Fruit fly (Drosophila melanogaster): ENCODE results near the gene mRpL22.

mRpL22 gene

dm6 chrX:16811213-16811749 lies 27.5 kb downstream of the mRpL22 start, which contains the start of gene CG4829 (continued):
- TF ChIP-seq p53 (GFP tag; optimal IDR thresholded peaks at IDR 0.05) (peak; percentile 10), CG17361 (GFP tag; IDR thresholded peaks at IDR 0.05) (peak; percentile 87), CG30020 (tag; optimal IDR thresholded peaks at IDR 0.05) (peak; percentile 33), CG10147 (GFP tag; optimal IDR thresholded peaks at IDR 0.05) (peak; percentile 84), hbn (GFP tag; IDR thresholded peaks at IDR 0.05; ENCODE audit: partially characterized antibody) (no peak), Bdp1 (GFP tag; optimal IDR thresholded peaks at IDR 0.05) (peak; percentile 65), cad (GFP tag; optimal IDR thresholded peaks at IDR 0.05) (no peak), CG4707 (GFP tag; optimal IDR thresholded peaks at IDR 0.05) (peak; percentile 74), CG15696 (tag; optimal IDR thresholded peaks at IDR 0.05) (peak; percentile 73), CG6254 (GFP tag; optimal IDR thresholded peaks at IDR 0.05) (peak; percentile 80), CG9609 (GFP tag; optimal IDR thresholded peaks at IDR 0.05) (peak; percentile 81), vnd (GFP tag; IDR thresholded peaks at IDR 0.05; ENCODE audit: partially characterized antibody) (no peak), Scr (GFP tag; IDR thresholded peaks at IDR 0.05; ENCODE audit: partially characterized antibody) (no peak), gcm2 (GFP tag; optimal IDR thresholded peaks at IDR 0.05) (peak; percentile 67), CG11695 (GFP tag; IDR thresholded peaks at IDR 0.05) (peak; percentile 95), CG3065 (GFP tag; optimal IDR thresholded peaks at IDR 0.05) (peak; percentile 29), gsb-n (tag; optimal IDR thresholded peaks at IDR 0.05) (peak; percentile 79), ftz-f1 (GFP tag; optimal IDR thresholded peaks at IDR 0.05) (no peak), Sry-β (GFP tag; optimal IDR thresholded peaks at IDR 0.05) (peak; percentile 6), CG9797 (GFP tag; optimal IDR thresholded peaks at IDR 0.05) (no peak), CG14050 (GFP tag; IDR thresholded peaks at IDR 0.05) (peak; percentile 85), dimm (GFP tag; IDR thresholded peaks at IDR 0.05) (peak; percentile 48; the same call in 1 of the 2 replicates), CG8359 (GFP tag; optimal IDR thresholded peaks at IDR 0.05; ENCODE audit: borderline replicate concordance) (peak; percentile 69), Mad (GFP tag; optimal IDR thresholded peaks at IDR 0.05) (peak; percentile 77), seq (GFP tag; IDR thresholded peaks at IDR 0.05) (peak; percentile 85), nerfin-2 (GFP tag; IDR thresholded peaks at IDR 0.05; ENCODE audit: partially characterized antibody) (no peak), gsb (GFP tag; IDR thresholded peaks at IDR 0.05) (peak; percentile 77), CG11456 (GFP tag; IDR thresholded peaks at IDR 0.05) (peak; percentile 89), org-1 (GFP tag; optimal IDR thresholded peaks at IDR 0.05) (peak; percentile 88), CG4424 (GFP tag; optimal IDR thresholded peaks at IDR 0.05) (peak; percentile 89), Hmr (GFP tag; optimal IDR thresholded peaks at IDR 0.05) (peak; percentile 83), Tbp (GFP tag; optimal IDR thresholded peaks at IDR 0.05) (no peak), CG8765 (GFP tag; IDR thresholded peaks at IDR 0.05) (0 out of 2 replicates have a peak, but pooled peaks have one; percentile 10), ranshi (GFP tag; IDR thresholded peaks at IDR 0.05) (peak; percentile 90), CG1647 (GFP tag; optimal IDR thresholded peaks at IDR 0.05) (peak; percentile 86), crp (GFP tag; optimal IDR thresholded peaks at IDR 0.05) (peak in 1 of 2 experiments; percentile 38), CG16779 (GFP tag; IDR thresholded peaks at IDR 0.05) (0 out of 2 replicates have a peak, but pooled peaks have one; percentile 49), klu (GFP tag; IDR thresholded peaks at IDR 0.05) (peak; percentile 79), CG11696 (GFP tag; IDR thresholded peaks at IDR 0.05) (peak; percentile 79), Hmx (GFP tag; optimal IDR thresholded peaks at IDR 0.05) (peak; percentile 1), Eip74EF (GFP tag; optimal IDR thresholded peaks at IDR 0.05) (peak in 1 of 2 experiments; percentile 85), vvl (GFP tag; IDR thresholded peaks at IDR 0.05) (peak; percentile 94), HmgD (GFP tag; optimal IDR thresholded peaks at IDR 0.05) (peak; percentile 19), CG7987 (GFP tag; optimal IDR thresholded peaks at IDR 0.05) (peak; percentile 72), Rx (GFP tag; IDR thresholded peaks at IDR 0.05) (peak; percentile 77), Sry-δ (GFP tag; optimal IDR thresholded peaks at IDR 0.05) (peak; percentile 56), CG18764 (GFP tag; optimal IDR thresholded peaks at IDR 0.05) (peak; percentile 77), ato (GFP tag; IDR thresholded peaks at IDR 0.05; ENCODE audit: partially characterized antibody) (no peak), sug (tag; optimal IDR thresholded peaks at IDR 0.05) (peak; percentile 82), CG10654 (GFP tag; optimal IDR thresholded peaks at IDR 0.05) (peak; percentile 82)

All from whole organism, embryonic.